Worm (Caenorhabditis elegans): ENCODE results near the gene col-111.

- TF ChIP-seq F13C5.2 (tag; optimal IDR thresholded peaks at IDR 0.05): no peak
- TF ChIP-seq scrt-1 (GFP tag; IDR thresholded peaks at IDR 0.05): no peak
- no peak for TF ChIP-seq B0310.2 (tag; optimal IDR thresholded peaks at IDR 0.05)
- no peak for TF ChIP-seq flt-1 (GFP tag; IDR thresholded peaks at IDR 0.05)
- no peak for TF ChIP-seq sea-1 (GFP tag; conservative IDR thresholded peaks at IDR 0.05)
- no peak for TF ChIP-seq tra-4 (tag; optimal IDR thresholded peaks at IDR 0.05)
- TF ChIP-seq ets-7 (tag; optimal IDR thresholded peaks at IDR 0.05): no peak
- TF ChIP-seq pes-1 (GFP tag; IDR thresholded peaks at IDR 0.05): no peak
- TF ChIP-seq ceh-13 (GFP tag; optimal IDR thresholded peaks at IDR 0.05): no peak
Measured at ce11 chrIV:4639352-4639751, 18.4 kb downstream of the col-111 start.
